Worm (Caenorhabditis elegans): ENCODE data around the gene R03H10.4.

DNA sequence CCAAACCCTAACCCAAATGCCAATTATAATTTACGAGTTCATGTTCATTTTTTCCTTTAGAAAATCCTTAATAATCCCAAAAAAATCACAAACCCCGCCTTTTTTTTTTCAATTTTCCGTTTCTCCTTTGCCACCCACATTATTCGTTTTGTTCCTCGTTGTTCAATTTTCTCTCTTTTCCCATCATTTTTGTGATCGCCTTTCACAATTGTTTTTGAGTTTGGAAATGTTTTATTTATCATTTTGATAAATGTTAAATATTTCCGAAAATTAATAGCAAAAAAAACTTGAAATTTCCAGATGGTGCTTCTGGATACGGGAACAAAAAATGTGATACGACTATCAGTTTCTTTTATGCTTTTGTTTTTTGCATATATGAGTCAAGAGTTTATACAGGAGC, 47.0 kb upstream of the R03H10.4 start, which contains the start of gene F31D5.2:
- TF ChIP-seq ceh-82 (tag; optimal IDR thresholded peaks at IDR 0.05) = no peak
- no peak for TF ChIP-seq unc-39 (tag; optimal IDR thresholded peaks at IDR 0.05)
- no peak for TF ChIP-seq F49E8.2 (tag; optimal IDR thresholded peaks at IDR 0.05; ENCODE audit: borderline replicate concordance)
- TF ChIP-seq nhr-76 (tag; optimal IDR thresholded peaks at IDR 0.05) = no peak
- TF ChIP-seq nhr-28 (tag; optimal IDR thresholded peaks at IDR 0.05) = no peak
- TF ChIP-seq sdz-12 (GFP tag; optimal IDR thresholded peaks at IDR 0.05) = no peak
- TF ChIP-seq mxl-2 (GFP tag; conservative IDR thresholded peaks at IDR 0.05) = no peak
- no peak for TF ChIP-seq lsy-2 (tag; optimal IDR thresholded peaks at IDR 0.05)
- TF ChIP-seq R02D3.7 (tag; optimal IDR thresholded peaks at IDR 0.05) = no peak
- TF ChIP-seq F10B5.3 (tag; optimal IDR thresholded peaks at IDR 0.05) = no peak
- TF ChIP-seq T26A8.4 (GFP tag; IDR thresholded peaks at IDR 0.05) = no peak
- TF ChIP-seq snpc-1.2 (GFP tag; IDR thresholded peaks at IDR 0.05) = no peak
- TF ChIP-seq dpl-1 (GFP tag; optimal IDR thresholded peaks at IDR 0.05) = no peak
- TF ChIP-seq lin-15B (tag; optimal IDR thresholded peaks at IDR 0.05) = no peak
